Fruit fly (Drosophila melanogaster) whole organism, embryonic: ENCODE data around the gene snz.

Experiments
- Asciz ChIP-seq: fragments of 200-800 bp; sonication (Bioruptor generic); optimal IDR thresholded peaks from 2 replicates; lab custom pipeline; 2017; ENCODE audit warnings: missing biosample characterization, mild to moderate bottlenecking, missing genetic modification characterization, missing genetic modification reagents
- Blimp-1 ChIP-seq: fragments of 200-800 bp; sonication (Bioruptor generic); optimal IDR thresholded peaks from 3 replicates; lab custom pipeline; 2018; ENCODE audit warnings: missing biosample characterization, missing genetic modification characterization, mild to moderate bottlenecking, moderate library complexity, missing genetic modification reagents
- CG10959 ChIP-seq: fragments of 200-800 bp; sonication (Bioruptor generic); IDR thresholded peaks from 2 replicates; pipeline ENCODE4 v1.3.6; 2022; ENCODE audit warnings: missing biosample characterization, missing genetic modification characterization
- CG11504 ChIP-seq: fragments of 200-800 bp; sonication (Bioruptor generic); optimal IDR thresholded peaks from 3 replicates; lab custom pipeline; 2019; ENCODE audit warnings: missing biosample characterization, mild to moderate bottlenecking, missing genetic modification characterization, moderate library complexity
- CG11723 ChIP-seq: fragments of 200-800 bp; sonication (Bioruptor generic); optimal IDR thresholded peaks from 2 replicates; lab custom pipeline; 2017; ENCODE audit warnings: missing biosample characterization, mild to moderate bottlenecking, missing genetic modification characterization
- CG12769 ChIP-seq: fragments of 200-800 bp; sonication (Bioruptor generic); optimal IDR thresholded peaks from 2 replicates; lab custom pipeline; 2019; ENCODE audit warnings: missing biosample characterization, mild to moderate bottlenecking, missing genetic modification characterization, moderate library complexity
- CG13894 ChIP-seq: fragments of 200-800 bp; sonication (Bioruptor generic); optimal IDR thresholded peaks from 3 replicates; lab custom pipeline; 2018; ENCODE audit warnings: missing biosample characterization, mild to moderate bottlenecking, missing genetic modification characterization, moderate library complexity
- CG17186 ChIP-seq: fragments of 200-800 bp; sonication (Bioruptor generic); optimal IDR thresholded peaks from 3 replicates; lab custom pipeline; 2017; ENCODE audit warnings: missing biosample characterization, missing genetic modification reagents, missing genetic modification characterization
- CG1792 ChIP-seq: fragments of 200-800 bp; sonication (Bioruptor generic); optimal IDR thresholded peaks from 2 replicates; lab custom pipeline; 2016; ENCODE audit warnings: missing biosample characterization, missing genetic modification characterization
- CG18011 ChIP-seq: fragments of 200-800 bp; sonication (Bioruptor generic); optimal IDR thresholded peaks from 2 replicates; lab custom pipeline; 2017; ENCODE audit warnings: missing biosample characterization, missing genetic modification characterization, mild to moderate bottlenecking, moderate library complexity, missing genotype
- CG18599 ChIP-seq: fragments of 200-800 bp; sonication (Bioruptor generic); optimal IDR thresholded peaks from 3 replicates; lab custom pipeline; 2017; ENCODE audit warnings: missing biosample characterization, missing genetic modification characterization, mild to moderate bottlenecking, moderate library complexity, missing genetic modification reagents
- CG31388 ChIP-seq: fragments of 200-800 bp; sonication (Bioruptor generic); optimal IDR thresholded peaks from 2 replicates; lab custom pipeline; 2016; ENCODE audit warnings: missing biosample characterization, missing genetic modification characterization
- CG31441 ChIP-seq: fragments of 200-800 bp; sonication (Bioruptor generic); IDR thresholded peaks from 2 replicates; pipeline ENCODE4 v1.3.6; 2022; ENCODE audit warnings: missing biosample characterization, missing genetic modification characterization
- CG3726 ChIP-seq: fragments of 200-800 bp; sonication (Bioruptor generic); IDR thresholded peaks from 3 replicates; pipeline ENCODE4, ENCODE4 v1.3.6; 2022; ENCODE audit warnings: missing biosample characterization, missing genetic modification characterization
- CG4707 ChIP-seq: fragments of 200-800 bp; sonication (Bioruptor generic); optimal IDR thresholded peaks from 2 replicates; lab custom pipeline; 2018; ENCODE audit warnings: missing biosample characterization, mild to moderate bottlenecking, missing genetic modification characterization, moderate library complexity
- CG4820 ChIP-seq: fragments of 200-800 bp; sonication (Bioruptor generic); optimal IDR thresholded peaks from 3 replicates; lab custom pipeline; 2016; ENCODE audit warnings: missing biosample characterization, missing genetic modification characterization
- CG6654 ChIP-seq: fragments of 200-800 bp; sonication (Bioruptor generic); optimal IDR thresholded peaks from 2 replicates; lab custom pipeline; 2017; ENCODE audit warnings: missing biosample characterization, mild to moderate bottlenecking, missing genetic modification characterization
- CG7357 ChIP-seq: fragments of 200-800 bp; sonication (Bioruptor generic); IDR thresholded peaks from 3 replicates; pipeline ENCODE4 v1.3.6; 2022; ENCODE audit warnings: missing biosample characterization, missing genetic modification characterization
- CG7987 ChIP-seq: fragments of 200-800 bp; sonication (Bioruptor generic); optimal IDR thresholded peaks from 2 replicates; lab custom pipeline; 2018; ENCODE audit warnings: missing biosample characterization, mild to moderate bottlenecking, missing genetic modification characterization, moderate library complexity
- CG8478 ChIP-seq: fragments of >200 bp; optimal IDR thresholded peaks from 2 replicates; lab custom pipeline; 2018
- CHES-1-like ChIP-seq: fragments of 200-800 bp; sonication (Bioruptor generic); optimal IDR thresholded peaks from 2 replicates; lab custom pipeline; 2016; ENCODE audit warnings: missing biosample characterization, missing genetic modification characterization
- CrebB ChIP-seq: fragments of 200-800 bp; sonication (Bioruptor generic); optimal IDR thresholded peaks from 3 replicates; lab custom pipeline; 2018; ENCODE audit warnings: missing biosample characterization, mild to moderate bottlenecking, missing genetic modification characterization
- D19B ChIP-seq: fragments of 200-800 bp; sonication (Bioruptor generic); optimal IDR thresholded peaks from 2 replicates; lab custom pipeline; 2017; ENCODE audit warnings: missing biosample characterization, mild to moderate bottlenecking, missing genetic modification characterization
- Dad ChIP-seq: fragments of 200-800 bp; sonication (Bioruptor generic); optimal IDR thresholded peaks from 3 replicates; lab custom pipeline; 2016; ENCODE audit warnings: missing biosample characterization, missing genetic modification characterization
- Dbx ChIP-seq: fragments of 200-800 bp; sonication (Bioruptor generic); IDR thresholded peaks from 3 replicates; pipeline ENCODE4 v1.3.6; 2022; ENCODE audit warnings: missing biosample characterization, missing genetic modification characterization
- Dref ChIP-seq: fragments of 200-800 bp; sonication (Bioruptor generic); IDR thresholded peaks from 2 replicates; pipeline ENCODE4 v1.3.6; 2022; ENCODE audit warnings: missing biosample characterization, missing genetic modification characterization
- Fer2 ChIP-seq: fragments of 200-800 bp; sonication (Bioruptor generic); optimal IDR thresholded peaks from 2 replicates; lab custom pipeline; 2018; ENCODE audit warnings: missing biosample characterization, mild to moderate bottlenecking, missing genetic modification characterization, moderate library complexity
- Gsc ChIP-seq: fragments of 200-800 bp; sonication (Bioruptor generic); IDR thresholded peaks from 2 replicates; pipeline ENCODE4 v1.3.6; 2022; ENCODE audit warnings: missing biosample characterization, missing genetic modification characterization
- Hmr ChIP-seq: fragments of 200-800 bp; sonication (Bioruptor generic); optimal IDR thresholded peaks from 3 replicates; lab custom pipeline; 2017; ENCODE audit warnings: mild to moderate bottlenecking, missing biosample characterization, missing genetic modification reagents, missing genetic modification characterization
- Jarid2 ChIP-seq: fragments of 200-800 bp; sonication (Bioruptor generic); optimal IDR thresholded peaks from 3 replicates; lab custom pipeline; 2017; ENCODE audit warnings: mild to moderate bottlenecking, missing biosample characterization, missing genetic modification reagents, missing genetic modification characterization
- NC2β ChIP-seq: fragments of 200-800 bp; sonication (Bioruptor generic); optimal IDR thresholded peaks from 2 replicates; lab custom pipeline; 2016; ENCODE audit warnings: missing biosample characterization, missing genetic modification characterization
- Stat92E ChIP-seq, 3 experiments: fragments of >200 bp in 2 of 3; fragments of 200-800 bp in 1 of 3; sonication (Bioruptor generic) in 1 of 3; optimal IDR thresholded peaks; 2 replicates each; lab custom pipeline; 2017 to 2019; ENCODE audit warnings: missing biosample characterization in 3 of 3, missing genetic modification characterization in 3 of 3, mild to moderate bottlenecking in 1 of 3, moderate library complexity in 1 of 3
- YL-1 ChIP-seq: fragments of 200-800 bp; sonication (Bioruptor generic); optimal IDR thresholded peaks from 3 replicates; lab custom pipeline; 2017; ENCODE audit warnings: missing biosample characterization, mild to moderate bottlenecking, missing genetic modification characterization
- amos ChIP-seq: fragments of 200-800 bp; sonication (Bioruptor generic); IDR thresholded peaks from 2 replicates; pipeline ENCODE4 v1.3.6; 2022; ENCODE audit warnings: missing biosample characterization, missing genetic modification characterization; ENCODE audit not compliant: partially characterized antibody
- az2 ChIP-seq: fragments of 200-800 bp; sonication (Bioruptor generic); optimal IDR thresholded peaks from 3 replicates; lab custom pipeline; 2016; ENCODE audit warnings: missing biosample characterization, missing genetic modification characterization
- bigmax ChIP-seq: fragments of 200-800 bp; sonication (Bioruptor generic); optimal IDR thresholded peaks from 2 replicates; lab custom pipeline; 2018; ENCODE audit warnings: missing biosample characterization, mild to moderate bottlenecking, missing genetic modification characterization
- caup ChIP-seq: fragments of 200-800 bp; sonication (Bioruptor generic); optimal IDR thresholded peaks from 3 replicates; lab custom pipeline; 2017; ENCODE audit warnings: missing biosample characterization, mild to moderate bottlenecking, missing genetic modification characterization, moderate library complexity; ENCODE audit not compliant: severe bottlenecking
- crol ChIP-seq: fragments of 200-800 bp; sonication (Bioruptor generic); IDR thresholded peaks from 2 replicates; pipeline ENCODE4 v1.3.6; 2022; ENCODE audit warnings: missing biosample characterization, missing genetic modification characterization
- disco-r ChIP-seq: fragments of 200-800 bp; sonication (Bioruptor generic); optimal IDR thresholded peaks from 2 replicates; lab custom pipeline; 2016; ENCODE audit warnings: missing biosample characterization, missing genetic modification characterization
- esg ChIP-seq: fragments of 200-800 bp; sonication (Bioruptor generic); conservative IDR thresholded peaks from 2 replicates; pipeline ENCODE4 v1.3.6; 2022; ENCODE audit warnings: missing biosample characterization, missing genetic modification characterization
- kah ChIP-seq: fragments of 200-800 bp; sonication (Bioruptor generic); optimal IDR thresholded peaks from 2 replicates; lab custom pipeline; 2018; ENCODE audit warnings: missing biosample characterization, mild to moderate bottlenecking, missing genetic modification characterization
- org-1 ChIP-seq: fragments of 200-800 bp; sonication (Bioruptor generic); optimal IDR thresholded peaks from 2 replicates; lab custom pipeline; 2017; ENCODE audit warnings: missing biosample characterization, missing genetic modification characterization
- pb ChIP-seq: fragments of 200-800 bp; sonication (Bioruptor generic); optimal IDR thresholded peaks from 3 replicates; lab custom pipeline; 2016; ENCODE audit warnings: missing biosample characterization, missing genetic modification characterization
- seq ChIP-seq: fragments of 200-800 bp; sonication (Bioruptor generic); IDR thresholded peaks from 2 replicates; pipeline ENCODE4 v1.3.6; 2022; ENCODE audit warnings: missing biosample characterization, missing genetic modification characterization
- sim ChIP-seq: fragments of 200-800 bp; sonication (Bioruptor generic); IDR thresholded peaks from 2 replicates; pipeline ENCODE4 v1.3.6; 2022; ENCODE audit warnings: missing biosample characterization, missing genetic modification characterization
- ssp ChIP-seq: fragments of 200-800 bp; sonication (Bioruptor generic); IDR thresholded peaks from 2 replicates; pipeline ENCODE4 v1.3.6; 2022; ENCODE audit warnings: missing biosample characterization, missing genetic modification characterization
- sug ChIP-seq: fragments of 200-800 bp; optimal IDR thresholded peaks from 2 replicates; lab custom pipeline; 2019; ENCODE audit warnings: missing biosample characterization, mild to moderate bottlenecking, missing genetic modification characterization, moderate library complexity
- tin ChIP-seq: fragments of 200-800 bp; sonication (Bioruptor generic); optimal IDR thresholded peaks from 3 replicates; lab custom pipeline; 2016; ENCODE audit warnings: missing biosample characterization, missing genetic modification characterization
- vfl ChIP-seq: fragments of 200-800 bp; sonication (Bioruptor generic); optimal IDR thresholded peaks from 2 replicates; lab custom pipeline; 2016; ENCODE audit warnings: missing biosample characterization, missing genetic modification characterization

The snz gene

dm6 chrX:7920081-7920688, 8.3 kb downstream of the snz start, which contains the start of the genes hdm and Ykt6 (continued):
- no peak for TF ChIP-seq kah (GFP tag; lab: Kevin White, UChicago)
- peak; percentile 90 for TF ChIP-seq CG17186 (GFP tag; lab: Kevin White, UChicago)
- no peak for TF ChIP-seq CG13894 (tag; lab: Kevin White, UChicago)
- TF ChIP-seq Gsc (GFP tag; lab: Robert Waterston, UW): peak; percentile 47; the same call in 1 of the 2 replicates
- 0 out of 3 replicates have a peak, but pooled peaks have one; percentile 63 for TF ChIP-seq CG3726 (GFP tag; lab: Robert Waterston, UW)
- TF ChIP-seq Stat92E (GFP tag; optimal IDR thresholded peaks at IDR 0.05; lab: Kevin White, UChicago): peak in 1 of 3 experiments; percentile 10
- peak; percentile 76 for TF ChIP-seq CG4820 (GFP tag; lab: Kevin White, UChicago)
- peak; percentile 73 for TF ChIP-seq caup
- peak; percentile 83 for TF ChIP-seq tin (GFP tag; lab: Kevin White, UChicago)
- peak; percentile 73 for TF ChIP-seq sim
- no peak; the same call in 1 of the 2 replicates for TF ChIP-seq CG31441 (GFP tag; lab: Robert Waterston, UW)
- peak; percentile 65 for TF ChIP-seq esg (GFP tag; lab: Robert Waterston, UW)
- TF ChIP-seq CG7987 (GFP tag; lab: Kevin White, UChicago): peak; percentile 43
- peak; percentile 31 for TF ChIP-seq D19B (GFP tag; lab: Kevin White, UChicago)
- peak; percentile 41 for TF ChIP-seq disco-r (GFP tag; lab: Kevin White, UChicago)
- no peak for TF ChIP-seq CG11723 (GFP tag; lab: Kevin White, UChicago)
- TF ChIP-seq seq (GFP tag; lab: Robert Waterston, UW): peak; percentile 68
- TF ChIP-seq CG10959 (GFP tag; lab: Robert Waterston, UW): peak; percentile 74
- TF ChIP-seq org-1 (GFP tag; lab: Kevin White, UChicago): peak; percentile 28
- no peak for TF ChIP-seq Jarid2
- no peak for TF ChIP-seq Hmr (GFP tag; lab: Kevin White, UChicago)
- no peak for TF ChIP-seq CG8478 (lab: Kevin White, UChicago)
- TF ChIP-seq CG31388 (GFP tag; lab: Kevin White, UChicago): peak; percentile 8
- no peak for TF ChIP-seq CG11504 (tag; lab: Kevin White, UChicago)
- peak; percentile 77 for TF ChIP-seq CHES-1-like
- TF ChIP-seq pb: peak; percentile 31
- peak; percentile 93 for TF ChIP-seq amos (GFP tag; lab: Robert Waterston, UW)
- TF ChIP-seq bigmax (GFP tag; lab: Kevin White, UChicago): no peak
- TF ChIP-seq YL-1 (GFP tag; lab: Kevin White, UChicago): peak; percentile 57
- peak; percentile 64 for TF ChIP-seq ssp (GFP tag; lab: Robert Waterston, UW)
- TF ChIP-seq az2: peak; percentile 77
- TF ChIP-seq sug (tag; lab: Kevin White, UChicago): peak; percentile 72
- TF ChIP-seq Fer2 (tag; lab: Kevin White, UChicago): peak; percentile 39
- TF ChIP-seq CrebB (tag; lab: Kevin White, UChicago): peak; percentile 59
- TF ChIP-seq CG1792 (GFP tag; lab: Kevin White, UChicago): peak; percentile 64
- peak; percentile 57; the same call in 1 of the 2 replicates for TF ChIP-seq crol (GFP tag; lab: Robert Waterston, UW)
- TF ChIP-seq NC2β (GFP tag; lab: Kevin White, UChicago): peak; percentile 81
- no peak for TF ChIP-seq Asciz
- no peak for TF ChIP-seq CG12769 (tag; lab: Kevin White, UChicago)
- peak; percentile 61 for TF ChIP-seq CG18011
- TF ChIP-seq vfl (GFP tag; lab: Kevin White, UChicago): peak; percentile 37
- no peak for TF ChIP-seq Blimp-1 (GFP tag; lab: Kevin White, UChicago)
- no peak for TF ChIP-seq CG4707
- peak; percentile 75 for TF ChIP-seq Dref
- peak; percentile 87 for TF ChIP-seq Dbx (GFP tag; lab: Robert Waterston, UW)
- no peak for TF ChIP-seq CG6654 (GFP tag; lab: Kevin White, UChicago)
- TF ChIP-seq Dad (GFP tag; lab: Kevin White, UChicago): peak; percentile 72
- peak; percentile 73 for TF ChIP-seq CG18599 (GFP tag; lab: Kevin White, UChicago)
- peak; percentile 45; the same call in 1 of the 3 replicates for TF ChIP-seq CG7357
